Fruit fly (Drosophila melanogaster) whole organism, embryonic: ENCODE data around the gene CG43679.
A peak's percentile ranks its signal among the peaks of the same experiment; 100 is the strongest.

Source experiments
- Abd-B ChIP-seq: fragments of 200-800 bp; sonication (Bioruptor generic); optimal IDR thresholded peaks from 2 replicates; lab custom pipeline; 2018; ENCODE audit warnings: missing biosample characterization, mild to moderate bottlenecking, missing genetic modification characterization, moderate library complexity
- CG10209 ChIP-seq: fragments of 200-800 bp; sonication (Bioruptor generic); optimal IDR thresholded peaks from 3 replicates; lab custom pipeline; 2017; ENCODE audit warnings: missing biosample characterization, mild to moderate bottlenecking, missing genetic modification characterization, missing genetic modification reagents
- CG10274 ChIP-seq: fragments of 200-800 bp; sonication (Bioruptor generic); optimal IDR thresholded peaks from 3 replicates; lab custom pipeline; 2017; ENCODE audit warnings: missing biosample characterization, mild to moderate bottlenecking, missing genetic modification characterization
- CG10979 ChIP-seq: fragments of 200-800 bp; sonication (Bioruptor generic); optimal IDR thresholded peaks from 2 replicates; lab custom pipeline; 2018; ENCODE audit warnings: missing biosample characterization, mild to moderate bottlenecking, missing genetic modification characterization, moderate library complexity
- CG12219 ChIP-seq: fragments of 200-800 bp; sonication (Bioruptor generic); optimal IDR thresholded peaks from 3 replicates; lab custom pipeline; 2018; ENCODE audit warnings: missing biosample characterization, mild to moderate bottlenecking, missing genetic modification characterization
- CG12299 ChIP-seq: fragments of 200-800 bp; sonication (Bioruptor generic); optimal IDR thresholded peaks from 2 replicates; lab custom pipeline; 2018; ENCODE audit warnings: missing biosample characterization, mild to moderate bottlenecking, missing genetic modification characterization
- CG13123 ChIP-seq: fragments of 200-800 bp; sonication (Bioruptor generic); optimal IDR thresholded peaks from 2 replicates; lab custom pipeline; 2016; ENCODE audit warnings: missing biosample characterization, missing genetic modification characterization
- CG14710 ChIP-seq: fragments of 200-800 bp; sonication (Bioruptor generic); optimal IDR thresholded peaks from 3 replicates; lab custom pipeline; 2019; ENCODE audit warnings: missing biosample characterization, mild to moderate bottlenecking, missing genetic modification characterization, moderate library complexity
- CG15269 ChIP-seq: fragments of 200-800 bp; sonication (Bioruptor generic); optimal IDR thresholded peaks from 2 replicates; lab custom pipeline; 2018; ENCODE audit warnings: missing biosample characterization, mild to moderate bottlenecking, missing genetic modification characterization, moderate library complexity
- CG15479 ChIP-seq: fragments of 200-800 bp; sonication (Bioruptor generic); optimal IDR thresholded peaks from 3 replicates; lab custom pipeline; 2019; ENCODE audit warnings: missing biosample characterization, mild to moderate bottlenecking, missing genetic modification characterization, moderate library complexity
- CG15696 ChIP-seq: fragments of 200-800 bp; sonication (Bioruptor generic); optimal IDR thresholded peaks from 2 replicates; lab custom pipeline; 2019; ENCODE audit warnings: missing biosample characterization, mild to moderate bottlenecking, missing genetic modification characterization, moderate library complexity
- CG16815 ChIP-seq: fragments of 200-800 bp; sonication (Bioruptor generic); optimal IDR thresholded peaks from 3 replicates; lab custom pipeline; 2017; ENCODE audit warnings: missing biosample characterization, mild to moderate bottlenecking, missing genetic modification characterization
- CG17612 ChIP-seq: fragments of 200-800 bp; sonication (Bioruptor generic); IDR thresholded peaks from 2 replicates; pipeline ENCODE4 v1.3.6; 2022; ENCODE audit warnings: missing biosample characterization, missing genetic modification characterization
- CG6791 ChIP-seq: fragments of 200-800 bp; sonication (Bioruptor generic); IDR thresholded peaks from 3 replicates; pipeline ENCODE4 v1.3.6; 2022; ENCODE audit warnings: missing biosample characterization, missing genetic modification characterization; ENCODE audit not compliant: partially characterized antibody
- CG7928 ChIP-seq: fragments of 200-800 bp; sonication (Bioruptor generic); optimal IDR thresholded peaks from 2 replicates; lab custom pipeline; 2017; ENCODE audit warnings: missing biosample characterization, mild to moderate bottlenecking, missing genetic modification characterization
- CG7963 ChIP-seq: fragments of 200-800 bp; sonication (Bioruptor generic); IDR thresholded peaks from 3 replicates; pipeline ENCODE4 v1.3.6; 2022; ENCODE audit warnings: missing biosample characterization, missing genetic modification characterization; ENCODE audit not compliant: partially characterized antibody
- CG9437 ChIP-seq: fragments of 200-800 bp; sonication (Bioruptor generic); optimal IDR thresholded peaks from 2 replicates; lab custom pipeline; 2018; ENCODE audit warnings: missing biosample characterization, mild to moderate bottlenecking, missing genetic modification characterization
- E2f2 ChIP-seq: fragments of 200-800 bp; sonication (Bioruptor generic); IDR thresholded peaks from 2 replicates; pipeline ENCODE4 v1.3.6; 2022; ENCODE audit warnings: missing biosample characterization, missing genetic modification characterization
- Eip74EF ChIP-seq, 2 experiments: fragments of 200-800 bp in 1 of 2; fragments of >200 bp in 1 of 2; sonication (Bioruptor generic) in 1 of 2; optimal IDR thresholded peaks; 2 replicates each; lab custom pipeline; 2017 to 2019; ENCODE audit warnings: missing biosample characterization in 2 of 2, missing genetic modification characterization in 2 of 2, mild to moderate bottlenecking in 1 of 2, moderate library complexity in 1 of 2
- Gug ChIP-seq: fragments of 200-800 bp; sonication (Bioruptor generic); IDR thresholded peaks from 4 replicates; pipeline ENCODE4 v1.3.6; 2022; ENCODE audit warnings: missing biosample characterization, missing genetic modification characterization
- HHEX ChIP-seq: fragments of 200-800 bp; sonication (Bioruptor generic); optimal IDR thresholded peaks from 3 replicates; lab custom pipeline; 2017; ENCODE audit warnings: missing biosample characterization, mild to moderate bottlenecking, missing genetic modification characterization, missing genetic modification reagents
- Hey ChIP-seq: fragments of 200-800 bp; sonication (Bioruptor generic); optimal IDR thresholded peaks from 3 replicates; lab custom pipeline; 2018; ENCODE audit warnings: missing biosample characterization, mild to moderate bottlenecking, missing genetic modification characterization
- HmgD ChIP-seq: fragments of 200-800 bp; sonication (Bioruptor generic); optimal IDR thresholded peaks from 3 replicates; lab custom pipeline; 2016; ENCODE audit warnings: missing biosample characterization, missing genetic modification characterization
- Jarid2 ChIP-seq: fragments of 200-800 bp; sonication (Bioruptor generic); optimal IDR thresholded peaks from 3 replicates; lab custom pipeline; 2017; ENCODE audit warnings: mild to moderate bottlenecking, missing biosample characterization, missing genetic modification reagents, missing genetic modification characterization
- NC2β ChIP-seq: fragments of 200-800 bp; sonication (Bioruptor generic); optimal IDR thresholded peaks from 2 replicates; lab custom pipeline; 2016; ENCODE audit warnings: missing biosample characterization, missing genetic modification characterization
- Sin3A ChIP-seq: fragments of >200 bp; optimal IDR thresholded peaks from 2 replicates; lab custom pipeline; 2018
- Sry-β ChIP-seq: fragments of 200-800 bp; sonication (Bioruptor generic); optimal IDR thresholded peaks from 2 replicates; lab custom pipeline; 2018; ENCODE audit warnings: missing biosample characterization, mild to moderate bottlenecking, missing genetic modification characterization, moderate library complexity
- ara ChIP-seq: fragments of 200-800 bp; sonication (Bioruptor generic); IDR thresholded peaks from 2 replicates; pipeline ENCODE4 v1.3.6; 2022; ENCODE audit warnings: missing biosample characterization, missing genetic modification characterization
- bcd ChIP-seq: fragments of 200-800 bp; sonication (Bioruptor generic); optimal IDR thresholded peaks from 2 replicates; lab custom pipeline; 2017; ENCODE audit warnings: missing biosample characterization, mild to moderate bottlenecking, missing genetic modification characterization
- dmrt11E ChIP-seq: fragments of 200-800 bp; sonication (Bioruptor generic); optimal IDR thresholded peaks from 3 replicates; lab custom pipeline; 2018; ENCODE audit warnings: missing biosample characterization, mild to moderate bottlenecking, missing genetic modification characterization, moderate library complexity
- her ChIP-seq: fragments of 200-800 bp; sonication (Bioruptor generic); optimal IDR thresholded peaks from 2 replicates; lab custom pipeline; 2016; ENCODE audit warnings: missing biosample characterization, missing genetic modification characterization
- inv ChIP-seq: fragments of 200-800 bp; sonication (Bioruptor generic); IDR thresholded peaks from 2 replicates; pipeline ENCODE4 v1.3.6; 2022; ENCODE audit warnings: missing biosample characterization, missing genetic modification characterization; ENCODE audit not compliant: partially characterized antibody
- lilli ChIP-seq: fragments of 200-800 bp; sonication (Bioruptor generic); optimal IDR thresholded peaks from 3 replicates; lab custom pipeline; 2016; ENCODE audit warnings: missing biosample characterization, missing genetic modification characterization
- lov ChIP-seq, 2 experiments: fragments of 200-800 bp in 1 of 2; fragments of >200 bp in 1 of 2; sonication (Bioruptor generic) in 1 of 2; IDR thresholded peaks in 1 of 2; optimal IDR thresholded peaks in 1 of 2; 2 replicates in 1 of 2; 3 replicates in 1 of 2; pipeline versions ENCODE4 v1.3.6 to Lab custom; 2017 to 2022; ENCODE audit warnings: missing biosample characterization in 1 of 2, missing genetic modification characterization in 1 of 2
- luna ChIP-seq: fragments of 200-800 bp; sonication (Bioruptor generic); optimal IDR thresholded peaks from 2 replicates; lab custom pipeline; 2016; ENCODE audit warnings: missing biosample characterization, missing genetic modification characterization
- onecut ChIP-seq: fragments of 200-800 bp; sonication (Bioruptor generic); IDR thresholded peaks from 2 replicates; pipeline ENCODE4 v1.3.6; 2022; ENCODE audit warnings: missing biosample characterization, missing genetic modification characterization
- peb ChIP-seq: fragments of 200-800 bp; sonication (Bioruptor generic); IDR thresholded peaks from 2 replicates; pipeline ENCODE4 v1.3.6; 2022; ENCODE audit warnings: missing biosample characterization, missing genetic modification characterization
- ranshi ChIP-seq: fragments of 200-800 bp; sonication (Bioruptor generic); IDR thresholded peaks from 2 replicates; pipeline ENCODE4 v1.3.6; 2022; ENCODE audit warnings: missing biosample characterization, missing genetic modification characterization
- ro ChIP-seq: fragments of 200-800 bp; sonication (Bioruptor generic); IDR thresholded peaks from 2 replicates; pipeline ENCODE4 v1.3.6; 2022; ENCODE audit warnings: missing biosample characterization, missing genetic modification characterization
- sima ChIP-seq: fragments of 200-800 bp; sonication (Bioruptor generic); optimal IDR thresholded peaks from 2 replicates; lab custom pipeline; 2016; ENCODE audit warnings: missing biosample characterization, missing genetic modification characterization
- ssp ChIP-seq: fragments of 200-800 bp; sonication (Bioruptor generic); IDR thresholded peaks from 2 replicates; pipeline ENCODE4 v1.3.6; 2022; ENCODE audit warnings: missing biosample characterization, missing genetic modification characterization
- tio ChIP-seq: fragments of 200-800 bp; sonication (Bioruptor generic); optimal IDR thresholded peaks from 2 replicates; lab custom pipeline; 2017; ENCODE audit warnings: missing biosample characterization, missing genetic modification characterization, inconsistent platforms
- tll ChIP-seq, 2 experiments: fragments of 200-800 bp in 1 of 2; fragments of >200 bp in 1 of 2; sonication (Bioruptor generic) in 1 of 2; optimal IDR thresholded peaks; 2 replicates each; lab custom pipeline; 2017 to 2019; ENCODE audit warnings: missing biosample characterization in 2 of 2, missing genetic modification characterization in 2 of 2, mild to moderate bottlenecking in 1 of 2, moderate library complexity in 1 of 2
- toy ChIP-seq: fragments of 200-800 bp; sonication (Bioruptor generic); IDR thresholded peaks from 2 replicates; pipeline ENCODE4 v1.3.6; 2022; ENCODE audit warnings: missing biosample characterization, missing genetic modification characterization
- tup ChIP-seq: fragments of 200-800 bp; sonication (Bioruptor generic); optimal IDR thresholded peaks from 2 replicates; lab custom pipeline; 2016; ENCODE audit warnings: missing biosample characterization, mild to moderate bottlenecking, missing genetic modification characterization, moderate library complexity
- unc-4 ChIP-seq: fragments of 200-800 bp; sonication (Bioruptor generic); IDR thresholded peaks from 2 replicates; pipeline ENCODE4 v1.3.6; 2022; ENCODE audit warnings: missing biosample characterization, missing genetic modification characterization; ENCODE audit not compliant: partially characterized antibody
- vvl ChIP-seq: fragments of 200-800 bp; sonication (Bioruptor generic); IDR thresholded peaks from 2 replicates; pipeline ENCODE4 v1.3.6; 2022; ENCODE audit warnings: missing biosample characterization, missing genetic modification characterization

Gene CG43679

DNA sequence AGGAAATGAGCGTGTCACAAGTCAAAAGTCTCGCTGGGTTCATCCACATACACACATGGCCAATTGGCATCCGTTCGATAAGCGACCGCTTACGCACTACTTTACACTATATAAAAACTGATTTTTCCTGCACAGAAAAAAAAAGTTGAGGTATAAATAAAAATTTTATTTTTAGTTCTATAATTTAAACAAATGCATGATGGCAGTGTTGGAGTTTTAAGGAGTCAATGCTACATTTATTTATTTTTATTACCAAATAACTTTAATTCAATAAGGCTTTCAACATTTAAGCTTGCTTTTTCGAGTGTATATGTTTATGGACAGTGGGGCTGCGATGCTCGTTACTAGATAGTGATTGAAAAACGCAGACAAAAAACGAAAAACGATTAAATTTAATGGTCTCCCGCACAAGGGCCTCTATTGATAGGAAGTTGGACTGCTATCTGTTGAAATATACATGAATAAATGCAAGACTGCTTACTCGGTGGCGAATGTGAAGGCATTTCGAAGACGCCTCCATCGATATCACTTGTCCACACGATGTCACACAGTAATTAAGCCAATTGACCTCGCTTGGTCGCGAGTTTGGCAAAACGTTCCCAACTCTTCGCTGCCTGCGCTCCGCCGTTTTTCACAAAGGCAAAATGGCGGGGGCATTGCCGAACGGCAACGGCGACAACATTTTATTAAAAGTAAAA lies 39.4 kb downstream of the CG43679 start (continued):
- TF ChIP-seq CG12219 (GFP tag; lab: Kevin White, UChicago) (peak; percentile 54), Sry-β (GFP tag; lab: Kevin White, UChicago) (no peak), CG10979 (tag; lab: Kevin White, UChicago) (peak; percentile 78), CG7928 (no peak), tll (GFP tag; optimal IDR thresholded peaks at IDR 0.05; lab: Kevin White, UChicago) (no peak), inv (GFP tag; lab: Robert Waterston, UW) (no peak), CG7963 (GFP tag; lab: Robert Waterston, UW) (no peak), dmrt11E (tag; lab: Kevin White, UChicago) (peak; percentile 86), E2f2 (GFP tag; lab: Robert Waterston, UW) (0 out of 2 replicates have a peak, but pooled peaks have one; percentile 44), onecut (peak; percentile 69), ssp (GFP tag; lab: Robert Waterston, UW) (peak; percentile 45; the same call in 1 of the 2 replicates), CG16815 (GFP tag; lab: Kevin White, UChicago) (peak; percentile 41), Jarid2 (GFP tag; lab: Kevin White, UChicago) (peak; percentile 42), lilli (GFP tag; lab: Kevin White, UChicago) (peak; percentile 50), lov (optimal IDR thresholded peaks at IDR 0.05; lab: Kevin White, UChicago) (no peak), lov (GFP tag; IDR thresholded peaks at IDR 0.05; lab: Robert Waterston, UW) (peak; percentile 53; the same call in 1 of the 3 replicates), vvl (GFP tag; lab: Robert Waterston, UW) (peak; percentile 77), sima (GFP tag; lab: Kevin White, UChicago) (no peak), Gug (GFP tag; lab: Robert Waterston, UW) (peak; percentile 43; the same call in 2 of the 4 replicates), HmgD (GFP tag; lab: Kevin White, UChicago) (no peak), CG13123 (peak; percentile 13), her (GFP tag; lab: Kevin White, UChicago) (no peak), HHEX (GFP tag; lab: Kevin White, UChicago) (peak; percentile 71), Hey (tag; lab: Kevin White, UChicago) (no peak), ro (GFP tag; lab: Robert Waterston, UW) (peak; percentile 9; the same call in 1 of the 2 replicates), bcd (GFP tag; lab: Kevin White, UChicago) (peak; percentile 65), CG9437 (GFP tag; lab: Kevin White, UChicago) (peak; percentile 69), Eip74EF (GFP tag; optimal IDR thresholded peaks at IDR 0.05; lab: Kevin White, UChicago) (peak in 1 of 2 experiments; percentile 78), CG10209 (GFP tag; lab: Kevin White, UChicago) (peak; percentile 45), peb (0 out of 2 replicates have a peak, but pooled peaks have one; percentile 49), luna (GFP tag; lab: Kevin White, UChicago) (no peak), Abd-B (GFP tag; lab: Kevin White, UChicago) (peak; percentile 87), ara (GFP tag; lab: Robert Waterston, UW) (peak; percentile 68; the same call in 1 of the 2 replicates), CG15479 (no peak), CG6791 (GFP tag; lab: Robert Waterston, UW) (no peak), CG15269 (tag; lab: Kevin White, UChicago) (peak; percentile 84), CG17612 (peak; percentile 16; the same call in 1 of the 2 replicates), CG10274 (GFP tag; lab: Kevin White, UChicago) (peak; percentile 2), tup (GFP tag; lab: Kevin White, UChicago) (no peak), ranshi (GFP tag; lab: Robert Waterston, UW) (peak; percentile 80), CG12299 (tag; lab: Kevin White, UChicago) (peak; percentile 62), unc-4 (no peak), NC2β (GFP tag; lab: Kevin White, UChicago) (no peak), CG14710 (peak; percentile 80), tio (peak; percentile 48), Sin3A (lab: Kevin White, UChicago) (no peak), CG15696 (tag; lab: Kevin White, UChicago) (peak; percentile 82), toy (GFP tag; lab: Robert Waterston, UW) (no peak)
